Fruit fly (Drosophila melanogaster) whole organism, embryonic: ENCODE data around the gene CG3598.
A peak's percentile ranks its signal among the peaks of the same experiment; 100 is the strongest.

Experiments used
- Adf1 ChIP-seq: fragments of 200-800 bp; sonication (Bioruptor generic); IDR thresholded peaks from 2 replicates; pipeline ENCODE4 v1.3.6; 2022; ENCODE audit warnings: missing biosample characterization, missing genetic modification characterization
- CG32772 ChIP-seq: fragments of 200-800 bp; sonication (Bioruptor generic); IDR thresholded peaks from 2 replicates; pipeline ENCODE4 v1.3.6; 2022; ENCODE audit warnings: missing biosample characterization, missing genetic modification characterization
- CG34224 ChIP-seq: fragments of 200-800 bp; sonication (Bioruptor generic); IDR thresholded peaks from 3 replicates; pipeline ENCODE4 v1.3.6; 2022; ENCODE audit warnings: missing biosample characterization, missing genetic modification characterization; ENCODE audit not compliant: partially characterized antibody
- CG7963 ChIP-seq: fragments of 200-800 bp; sonication (Bioruptor generic); IDR thresholded peaks from 3 replicates; pipeline ENCODE4 v1.3.6; 2022; ENCODE audit warnings: missing biosample characterization, missing genetic modification characterization; ENCODE audit not compliant: partially characterized antibody
- Fer3 ChIP-seq: fragments of 200-800 bp; sonication (Bioruptor generic); optimal IDR thresholded peaks from 2 replicates; lab custom pipeline; 2018; ENCODE audit warnings: missing biosample characterization, mild to moderate bottlenecking, missing genetic modification characterization, moderate library complexity
- Gsc ChIP-seq: fragments of 200-800 bp; sonication (Bioruptor generic); IDR thresholded peaks from 2 replicates; pipeline ENCODE4 v1.3.6; 2022; ENCODE audit warnings: missing biosample characterization, missing genetic modification characterization
- Neu2 ChIP-seq: fragments of 200-800 bp; sonication (Bioruptor generic); optimal IDR thresholded peaks from 3 replicates; lab custom pipeline; 2016; ENCODE audit warnings: missing biosample characterization, missing genetic modification characterization, borderline replicate concordance
- ci ChIP-seq: fragments of 200-800 bp; sonication (Bioruptor generic); IDR thresholded peaks from 3 replicates; pipeline ENCODE4 v1.3.6; 2022; ENCODE audit warnings: missing biosample characterization, missing genetic modification characterization
- grn ChIP-seq: fragments of 200-800 bp; sonication (Bioruptor generic); optimal IDR thresholded peaks from 3 replicates; lab custom pipeline; 2017; ENCODE audit warnings: missing biosample characterization, missing genetic modification characterization
- h ChIP-seq: fragments of >200 bp; optimal IDR thresholded peaks from 2 replicates; lab custom pipeline; 2017
- lola ChIP-seq, 3 experiments: fragments of >200 bp in 2 of 3; fragments of 200-800 bp in 1 of 3; sonication (Bioruptor generic) in 1 of 3; optimal IDR thresholded peaks; 2 replicates each; lab custom pipeline; 2017 to 2019; ENCODE audit warnings: missing biosample characterization in 3 of 3, missing genetic modification characterization in 3 of 3, mild to moderate bottlenecking in 1 of 3, moderate library complexity in 1 of 3
- oc ChIP-seq: fragments of 200-800 bp; sonication (Bioruptor generic); optimal IDR thresholded peaks from 2 replicates; lab custom pipeline; 2018; ENCODE audit warnings: missing biosample characterization, mild to moderate bottlenecking, missing genetic modification characterization, moderate library complexity
- pan ChIP-seq, 4 experiments: fragments of >200 bp in 3 of 4; fragments of 200-800 bp in 1 of 4; sonication (Bioruptor generic) in 1 of 4; optimal IDR thresholded peaks in 3 of 4; IDR thresholded peaks in 1 of 4; 2 replicates each; pipeline versions ENCODE4 v1.3.6 to Lab custom; 2017 to 2022; ENCODE audit warnings: missing biosample characterization in 2 of 4, missing genetic modification characterization in 2 of 4, mixed read lengths in 1 of 4
- stwl ChIP-seq: fragments of 200-800 bp; sonication (Bioruptor generic); optimal IDR thresholded peaks from 3 replicates; lab custom pipeline; 2018; ENCODE audit warnings: missing biosample characterization, mild to moderate bottlenecking, missing genetic modification characterization, moderate library complexity

dm6 chrX:2973593-2973992 lies 36.8 kb downstream of the CG3598 start, which contains the start of gene rst:
- no peak for TF ChIP-seq oc (tag; lab: Kevin White, UChicago)
- TF ChIP-seq stwl (tag; lab: Kevin White, UChicago) = peak; percentile 24
- TF ChIP-seq CG7963 (GFP tag; lab: Robert Waterston, UW) = no peak
- TF ChIP-seq Fer3 (tag; lab: Kevin White, UChicago) = no peak
- TF ChIP-seq Gsc = no peak
- TF ChIP-seq grn (GFP tag; lab: Kevin White, UChicago) = no peak
- no peak for TF ChIP-seq CG32772 (GFP tag; lab: Robert Waterston, UW)
- TF ChIP-seq pan (optimal IDR thresholded peaks at IDR 0.05; lab: Kevin White, UChicago) = no peak
- no peak for TF ChIP-seq pan (GFP tag; optimal IDR thresholded peaks at IDR 0.05 in 1 of 2, IDR thresholded peaks at IDR 0.05 in 1 of 2)
- TF ChIP-seq CG34224 (GFP tag; lab: Robert Waterston, UW) = no peak
- no peak for TF ChIP-seq lola (GFP tag; optimal IDR thresholded peaks at IDR 0.05; lab: Kevin White, UChicago)
- no peak for TF ChIP-seq Neu2 (GFP tag; lab: Kevin White, UChicago)
- no peak for TF ChIP-seq Adf1 (GFP tag; lab: Robert Waterston, UW)
- TF ChIP-seq ci = peak; percentile 37; the same call in 1 of the 3 replicates
- no peak for TF ChIP-seq h (lab: Kevin White, UChicago)
